Worm (Caenorhabditis elegans) whole organism, L2 larva: Measurements from ENCODE around the gene tag-124.
A peak's percentile ranks its signal among the peaks of the same experiment; 100 is the strongest.

ENCODE experiments used
- C34F6.9 ChIP-seq: fragments of 150-350 bp; optimal IDR thresholded peaks from 2 replicates; lab custom pipeline; 2014; ENCODE audit warnings: missing biosample characterization, missing genetic modification characterization
- F13H6.1 ChIP-seq: sonication (generic microtip); optimal IDR thresholded peaks from 2 replicates; lab custom pipeline; 2016; ENCODE audit warnings: missing genetic modification characterization, missing compliant biosample characterization
- R02D3.7 ChIP-seq: fragments of 150-350 bp; optimal IDR thresholded peaks from 2 replicates; lab custom pipeline; 2014; ENCODE audit warnings: missing biosample characterization, missing genetic modification characterization
- Y55F3AM.14 ChIP-seq: fragments of 200-800 bp; sonication (Bioruptor generic); optimal IDR thresholded peaks from 2 replicates; lab custom pipeline; 2018; ENCODE audit warnings: mild to moderate bottlenecking, missing genetic modification characterization, missing compliant biosample characterization
- ZK546.5 ChIP-seq: sonication (generic microtip); optimal IDR thresholded peaks from 2 replicates; lab custom pipeline; 2017; ENCODE audit warnings: missing biosample characterization, missing genetic modification characterization
- alr-1 ChIP-seq: fragments of 150-350 bp; optimal IDR thresholded peaks from 2 replicates; lab custom pipeline; 2014; ENCODE audit warnings: missing biosample characterization, missing genetic modification characterization
- aly-2 ChIP-seq: fragments of 150-350 bp; optimal IDR thresholded peaks from 2 replicates; lab custom pipeline; 2014; ENCODE audit warnings: missing biosample characterization, missing genetic modification characterization
- ama-1 ChIP-seq: fragments of 150-350 bp; optimal IDR thresholded peaks from 2 replicates; lab custom pipeline; 2018; ENCODE audit warnings: inconsistent platforms
- blmp-1 ChIP-seq: sonication (generic microtip); optimal IDR thresholded peaks from 2 replicates; lab custom pipeline; 2017; ENCODE audit warnings: missing genetic modification characterization, mild to moderate bottlenecking, missing compliant biosample characterization, antibody characterized with exemption, moderate library complexity; ENCODE audit not compliant: insufficient read depth
- ceh-16 ChIP-seq: fragments of 150-350 bp; optimal IDR thresholded peaks from 2 replicates; lab custom pipeline; 2014; ENCODE audit warnings: missing biosample characterization, missing genetic modification characterization
- ceh-82 ChIP-seq: fragments of 150-350 bp; optimal IDR thresholded peaks from 2 replicates; lab custom pipeline; 2014; ENCODE audit warnings: missing biosample characterization, missing genetic modification characterization
- crh-2 ChIP-seq: sonication (generic microtip); optimal IDR thresholded peaks from 2 replicates; lab custom pipeline; 2017; ENCODE audit warnings: missing biosample characterization, missing genetic modification characterization
- dmd-4 ChIP-seq: sonication (generic microtip); optimal IDR thresholded peaks from 2 replicates; lab custom pipeline; 2017; ENCODE audit warnings: missing biosample characterization, missing genetic modification characterization
- egl-27 ChIP-seq: sonication (generic microtip); optimal IDR thresholded peaks from 3 replicates; lab custom pipeline; 2017; ENCODE audit warnings: missing biosample characterization, missing genetic modification reagents, missing genetic modification characterization
- elt-1 ChIP-seq: fragments of 150-350 bp; optimal IDR thresholded peaks from 2 replicates; lab custom pipeline; 2014; ENCODE audit warnings: missing biosample characterization, missing genetic modification characterization
- elt-3 ChIP-seq: sonication (generic microtip); optimal IDR thresholded peaks from 2 replicates; lab custom pipeline; 2017; ENCODE audit warnings: missing biosample characterization, missing genetic modification characterization
- fos-1 ChIP-seq: fragments of 150-350 bp; optimal IDR thresholded peaks from 2 replicates; lab custom pipeline; 2014; ENCODE audit warnings: missing biosample characterization, missing genetic modification characterization
- gmeb-1 ChIP-seq: fragments of 150-350 bp; optimal IDR thresholded peaks from 2 replicates; lab custom pipeline; 2014; ENCODE audit warnings: missing biosample characterization, missing genetic modification characterization
- lin-11 ChIP-seq: fragments of 150-350 bp; sonication (generic microtip); optimal IDR thresholded peaks from 2 replicates; lab custom pipeline; 2014; ENCODE audit warnings: missing biosample characterization, missing genetic modification characterization, inconsistent platforms, mixed read lengths
- lin-13 ChIP-seq: fragments of 150-350 bp; optimal IDR thresholded peaks from 2 replicates; lab custom pipeline; 2014; ENCODE audit warnings: missing biosample characterization, missing genetic modification reagents, missing genetic modification characterization
- lin-39 ChIP-seq: fragments of 150-350 bp; optimal IDR thresholded peaks from 2 replicates; lab custom pipeline; 2014; ENCODE audit warnings: missing biosample characterization, missing genetic modification reagents, missing genetic modification characterization
- lsy-2 ChIP-seq, 2 experiments: fragments of 150-350 bp in 1 of 2; sonication (generic microtip) in 1 of 2; optimal IDR thresholded peaks; 2 replicates each; lab custom pipeline; 2014 to 2017; ENCODE audit warnings: missing biosample characterization in 2 of 2, missing genetic modification characterization in 2 of 2
- mab-5 ChIP-seq: fragments of 150-350 bp; optimal IDR thresholded peaks from 2 replicates; lab custom pipeline; 2014; ENCODE audit warnings: missing biosample characterization, missing genetic modification characterization
- mbf-1 ChIP-seq: sonication (generic microtip); optimal IDR thresholded peaks from 2 replicates; lab custom pipeline; 2017; ENCODE audit warnings: missing biosample characterization, missing genetic modification characterization
- mdl-1 ChIP-seq, 2 experiments: fragments of 150-350 bp in 1 of 2; sonication (generic microtip) in 1 of 2; optimal IDR thresholded peaks; 2 replicates each; lab custom pipeline; 2017; ENCODE audit warnings: missing biosample characterization in 2 of 2, missing genetic modification characterization in 2 of 2
- nhr-10 ChIP-seq: sonication (generic microtip); optimal IDR thresholded peaks from 2 replicates; lab custom pipeline; 2017; ENCODE audit warnings: missing biosample characterization, missing genetic modification characterization
- nhr-11 ChIP-seq: fragments of 150-350 bp; optimal IDR thresholded peaks from 2 replicates; lab custom pipeline; 2014; ENCODE audit warnings: missing biosample characterization, missing genetic modification characterization
- nhr-12 ChIP-seq: fragments of 150-350 bp; optimal IDR thresholded peaks from 2 replicates; lab custom pipeline; 2014; ENCODE audit warnings: missing biosample characterization, missing genetic modification characterization
- nhr-129 ChIP-seq: fragments of 150-350 bp; optimal IDR thresholded peaks from 2 replicates; lab custom pipeline; 2014; ENCODE audit warnings: missing biosample characterization, missing genetic modification characterization
- nhr-21 ChIP-seq: fragments of 150-350 bp; optimal IDR thresholded peaks from 2 replicates; lab custom pipeline; 2014; ENCODE audit warnings: missing biosample characterization, missing genetic modification characterization
- nhr-23 ChIP-seq: fragments of 150-350 bp; optimal IDR thresholded peaks from 2 replicates; lab custom pipeline; 2014; ENCODE audit warnings: missing biosample characterization, missing genetic modification reagents, missing genetic modification characterization
- nhr-237 ChIP-seq: fragments of 150-350 bp; optimal IDR thresholded peaks from 2 replicates; lab custom pipeline; 2014; ENCODE audit warnings: missing biosample characterization, missing genetic modification characterization
- nhr-25 ChIP-seq: fragments of 150-350 bp; sonication (generic microtip); optimal IDR thresholded peaks from 3 replicates; lab custom pipeline; 2014; ENCODE audit warnings: missing biosample characterization, missing genetic modification characterization
- nhr-6 ChIP-seq: fragments of 150-350 bp; optimal IDR thresholded peaks from 2 replicates; lab custom pipeline; 2014; ENCODE audit warnings: missing biosample characterization, missing genetic modification characterization
- nhr-77 ChIP-seq: fragments of 150-350 bp; optimal IDR thresholded peaks from 2 replicates; lab custom pipeline; 2014; ENCODE audit warnings: missing biosample characterization, missing genetic modification characterization
- peb-1 ChIP-seq: fragments of 150-350 bp; optimal IDR thresholded peaks from 2 replicates; lab custom pipeline; 2014; ENCODE audit warnings: missing biosample characterization, missing genetic modification characterization
- sem-4 ChIP-seq: fragments of 150-350 bp; optimal IDR thresholded peaks from 2 replicates; lab custom pipeline; 2014; ENCODE audit warnings: missing biosample characterization, missing genetic modification reagents, missing genetic modification characterization
- skn-1 ChIP-seq: sonication (generic microtip); optimal IDR thresholded peaks from 2 replicates; lab custom pipeline; 2017; ENCODE audit warnings: missing biosample characterization, missing genetic modification characterization
- sma-3 ChIP-seq: sonication (generic microtip); optimal IDR thresholded peaks from 2 replicates; lab custom pipeline; 2016; ENCODE audit warnings: missing genetic modification reagents, missing genetic modification characterization, missing compliant biosample characterization
- sma-9 ChIP-seq, 2 experiments: fragments of 150-350 bp in 1 of 2; sonication (generic microtip) in 1 of 2; optimal IDR thresholded peaks; 2 replicates each; lab custom pipeline; 2014 to 2016; ENCODE audit warnings: missing genetic modification characterization in 2 of 2, mild to moderate bottlenecking in 1 of 2, missing biosample characterization in 1 of 2, missing compliant biosample characterization in 1 of 2, missing genetic modification reagents in 1 of 2, moderate library complexity in 1 of 2
- snpc-4 ChIP-seq: fragments of 150-350 bp; optimal IDR thresholded peaks from 2 replicates; lab custom pipeline; 2014; ENCODE audit warnings: missing biosample characterization, missing genetic modification characterization
- unc-39 ChIP-seq: fragments of 150-350 bp; optimal IDR thresholded peaks from 2 replicates; lab custom pipeline; 2014; ENCODE audit warnings: missing biosample characterization, missing genetic modification characterization
- unc-55 ChIP-seq: fragments of 150-350 bp; sonication (generic microtip); optimal IDR thresholded peaks from 3 replicates; lab custom pipeline; 2014; ENCODE audit warnings: missing biosample characterization, missing genetic modification reagents, missing genetic modification characterization
- unc-62 ChIP-seq: fragments of 150-350 bp; optimal IDR thresholded peaks from 2 replicates; lab custom pipeline; 2014; ENCODE audit warnings: missing biosample characterization, missing genetic modification reagents, missing genetic modification characterization
- zag-1 ChIP-seq: fragments of 150-350 bp; optimal IDR thresholded peaks from 2 replicates; lab custom pipeline; 2014; ENCODE audit warnings: missing biosample characterization, missing genetic modification characterization
- ztf-1 ChIP-seq: fragments of 200-800 bp; sonication (Bioruptor generic); conservative IDR thresholded peaks from 2 replicates; pipeline ENCODE4 v1.3.6; 2022; ENCODE audit warnings: missing genetic modification characterization, missing compliant biosample characterization
- ztf-11 ChIP-seq: sonication (generic microtip); optimal IDR thresholded peaks from 2 replicates; lab custom pipeline; 2017; ENCODE audit warnings: missing biosample characterization, missing genetic modification characterization
- ztf-4 ChIP-seq: fragments of 150-350 bp; optimal IDR thresholded peaks from 2 replicates; lab custom pipeline; 2014; ENCODE audit warnings: missing biosample characterization, missing genetic modification characterization

tag-124 gene

ce11 chrII:9602566-9602965, 11.5 kb downstream of the tag-124 start:
- TF ChIP-seq egl-27, result no peak
- no peak for TF ChIP-seq ceh-16 (tag; lab: Kevin White, UChicago)
- TF ChIP-seq gmeb-1 (tag; lab: Kevin White, UChicago), result peak; percentile 17
- TF ChIP-seq nhr-129 (tag; lab: Kevin White, UChicago), result no peak
- TF ChIP-seq sem-4, result no peak
- TF ChIP-seq nhr-23 (tag; lab: Kevin White, UChicago), result no peak
- no peak for TF ChIP-seq R02D3.7 (tag; lab: Kevin White, UChicago)
- TF ChIP-seq elt-1, result no peak
- TF ChIP-seq lsy-2 (tag; optimal IDR thresholded peaks at IDR 0.05; lab: Kevin White, UChicago), result no peak
- no peak for TF ChIP-seq nhr-21 (tag; lab: Kevin White, UChicago)
- no peak for TF ChIP-seq C34F6.9 (tag; lab: Kevin White, UChicago)
- TF ChIP-seq F13H6.1 (tag; lab: Kevin White, UChicago), result no peak
- no peak for TF ChIP-seq nhr-237 (tag; lab: Kevin White, UChicago)
- TF ChIP-seq nhr-11 (tag; lab: Kevin White, UChicago), result no peak
- TF ChIP-seq fos-1 (tag; lab: Kevin White, UChicago), result no peak
- TF ChIP-seq sma-9 (GFP tag; optimal IDR thresholded peaks at IDR 0.05; lab: Kevin White, UChicago), result peak; percentile 55
- no peak for TF ChIP-seq sma-9 (tag; optimal IDR thresholded peaks at IDR 0.05; lab: Kevin White, UChicago)
- TF ChIP-seq ztf-4 (tag; lab: Kevin White, UChicago), result no peak
- TF ChIP-seq nhr-10 (tag; lab: Kevin White, UChicago), result no peak
- peak; percentile 45 for TF ChIP-seq blmp-1 (tag; lab: Kevin White, UChicago)
- TF ChIP-seq lin-11 (tag; lab: Kevin White, UChicago), result no peak
- no peak for TF ChIP-seq ztf-11 (tag; lab: Kevin White, UChicago)
- TF ChIP-seq alr-1, result no peak
- TF ChIP-seq elt-3, result no peak
- TF ChIP-seq sma-3 (GFP tag; lab: Kevin White, UChicago), result no peak
- peak; percentile 42 for TF ChIP-seq crh-2
- TF ChIP-seq unc-55, result no peak
- TF ChIP-seq mdl-1 (tag; optimal IDR thresholded peaks at IDR 0.05; lab: Kevin White, UChicago), result no peak
- no peak for TF ChIP-seq nhr-6 (tag; lab: Kevin White, UChicago)
- no peak for TF ChIP-seq nhr-77 (tag; lab: Kevin White, UChicago)
- no peak for TF ChIP-seq ceh-82 (tag; lab: Kevin White, UChicago)
- TF ChIP-seq unc-62 (GFP tag; lab: Kevin White, UChicago), result no peak
- no peak for TF ChIP-seq ztf-1 (GFP tag; lab: Robert Waterston, UW)

ce11 chrII:9603419-9603818, 12.3 kb downstream of the tag-124 start:
- peak; percentile 78 for TF ChIP-seq zag-1
- TF ChIP-seq nhr-25 (tag; lab: Kevin White, UChicago), result peak; percentile 97
- TF ChIP-seq unc-39 (tag; lab: Kevin White, UChicago), result no peak
- TF ChIP-seq Y55F3AM.14, result peak; percentile 79
- no peak for TF ChIP-seq ceh-16 (tag; lab: Kevin White, UChicago)
- TF ChIP-seq ZK546.5, result no peak
- TF ChIP-seq unc-55, result peak; percentile 67
- peak; percentile 87 for TF ChIP-seq gmeb-1 (tag; lab: Kevin White, UChicago)
- TF ChIP-seq fos-1 (tag; lab: Kevin White, UChicago), result peak; percentile 96
- no peak for TF ChIP-seq lin-11 (tag; lab: Kevin White, UChicago)
- TF ChIP-seq lin-13 (GFP tag; lab: Kevin White, UChicago), result peak; percentile 84
- TF ChIP-seq C34F6.9 (tag; lab: Kevin White, UChicago), result peak; percentile 98
- no peak for TF ChIP-seq aly-2 (tag; lab: Kevin White, UChicago)
- no peak for TF ChIP-seq ztf-11 (tag; lab: Kevin White, UChicago)
- TF ChIP-seq ztf-1 (GFP tag; lab: Robert Waterston, UW), result no peak
- no peak for TF ChIP-seq nhr-77 (tag; lab: Kevin White, UChicago)
- TF ChIP-seq nhr-21 (tag; lab: Kevin White, UChicago), result peak; percentile 97
- no peak for TF ChIP-seq elt-3
- TF ChIP-seq F13H6.1 (tag; lab: Kevin White, UChicago), result peak; percentile 96
- TF ChIP-seq ztf-4 (tag; lab: Kevin White, UChicago), result peak; percentile 92
- no peak for TF ChIP-seq nhr-12
- peak; percentile 68 for TF ChIP-seq nhr-11 (tag; lab: Kevin White, UChicago)
- TF ChIP-seq nhr-10 (tag; lab: Kevin White, UChicago), result peak; percentile 54
- TF ChIP-seq lsy-2 (tag; optimal IDR thresholded peaks at IDR 0.05; lab: Kevin White, UChicago), result peak; percentile 32 to 95
- no peak for TF ChIP-seq elt-1
- TF ChIP-seq alr-1, result peak; percentile 76
- peak; percentile 79 for TF ChIP-seq mab-5 (tag; lab: Kevin White, UChicago)
- no peak for TF ChIP-seq dmd-4 (tag; lab: Kevin White, UChicago)
- peak; percentile 53 for TF ChIP-seq snpc-4 (tag; lab: Kevin White, UChicago)
- TF ChIP-seq peb-1, result no peak
- no peak for TF ChIP-seq ceh-82 (tag; lab: Kevin White, UChicago)
- TF ChIP-seq mbf-1, result no peak
- TF ChIP-seq crh-2, result peak; percentile 97
- peak; percentile 99 for TF ChIP-seq sma-9 (GFP tag; optimal IDR thresholded peaks at IDR 0.05; lab: Kevin White, UChicago)
- peak; percentile 70 for TF ChIP-seq sma-9 (tag; optimal IDR thresholded peaks at IDR 0.05; lab: Kevin White, UChicago)
- TF ChIP-seq nhr-6 (tag; lab: Kevin White, UChicago), result peak; percentile 96
- peak; percentile 98 for TF ChIP-seq nhr-129 (tag; lab: Kevin White, UChicago)
- no peak for TF ChIP-seq nhr-237 (tag; lab: Kevin White, UChicago)
- TF ChIP-seq nhr-23 (tag; lab: Kevin White, UChicago), result no peak
- peak; percentile 45 for TF ChIP-seq skn-1 (tag; lab: Kevin White, UChicago)
- TF ChIP-seq sem-4, result peak; percentile 93
- TF ChIP-seq sma-3 (GFP tag; lab: Kevin White, UChicago), result peak; percentile 96
- TF ChIP-seq ama-1, result peak; percentile 57
- no peak for TF ChIP-seq lin-39 (tag; lab: Kevin White, UChicago)
